Fruit fly (Drosophila melanogaster) whole organism, wandering third instar larva: ENCODE results near the gene Pez.

Experiments used
- br ChIP-seq: fragments of 200-800 bp; sonication (Bioruptor generic); optimal IDR thresholded peaks from 2 replicates; lab custom pipeline; 2016; ENCODE audit warnings: missing biosample characterization, missing genetic modification characterization
- woc ChIP-seq: sonication (Bioruptor generic); optimal IDR thresholded peaks from 2 replicates; lab custom pipeline; 2016; ENCODE audit warnings: missing biosample characterization, mild to moderate bottlenecking, missing genetic modification characterization

DNA sequence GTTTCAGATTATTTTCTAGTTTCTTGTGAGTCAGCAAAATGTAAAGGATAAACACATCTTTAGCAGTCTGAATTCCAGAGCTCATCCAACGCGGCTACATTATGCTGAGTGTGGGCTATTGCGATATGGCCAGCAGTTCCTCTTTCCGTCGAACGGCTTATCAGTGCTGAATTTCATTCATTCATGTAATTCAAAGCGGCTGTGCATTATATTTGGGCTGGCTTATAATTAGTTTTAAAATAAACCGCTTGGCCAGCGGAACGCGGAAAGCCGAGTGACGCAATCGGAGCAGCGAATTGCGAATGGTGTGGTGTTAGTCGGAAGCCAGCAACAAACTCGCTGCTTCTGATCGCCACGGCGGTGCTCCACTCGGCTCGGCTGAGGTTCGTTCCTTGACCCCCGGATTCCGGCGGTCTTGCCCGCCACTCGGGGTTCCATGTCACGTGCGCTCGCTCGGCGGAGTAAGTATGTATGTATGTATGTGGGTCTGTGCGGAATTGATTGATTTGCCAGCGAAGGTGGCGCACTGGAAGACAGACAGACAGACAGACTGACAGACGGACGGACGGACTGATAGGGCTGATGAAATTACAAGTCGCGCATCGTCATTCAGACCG lies 32.7 kb upstream of the Pez start:
- TF ChIP-seq woc (GFP tag; lab: Kevin White, UChicago) (no peak), br (GFP tag; lab: Kevin White, UChicago) (no peak)
